Fruit fly (Drosophila melanogaster) whole organism, adult: ENCODE measurements around the gene CG12362.

ENCODE experiments used
- CG14711 ChIP-seq: fragments of 200-800 bp; sonication (Bioruptor generic); optimal IDR thresholded peaks from 2 replicates; lab custom pipeline; 2018; ENCODE audit warnings: missing biosample characterization, mild to moderate bottlenecking, missing genetic modification characterization, moderate library complexity
- CG1620 ChIP-seq: fragments of 200-800 bp; sonication (Bioruptor generic); optimal IDR thresholded peaks from 2 replicates; lab custom pipeline; 2016; ENCODE audit warnings: missing biosample characterization, missing genetic modification characterization
- CG5204 ChIP-seq: fragments of 200-800 bp; sonication (Bioruptor generic); optimal IDR thresholded peaks from 2 replicates; lab custom pipeline; 2016; ENCODE audit warnings: missing biosample characterization, missing genetic modification characterization
- CG7045 ChIP-seq: fragments of 200-800 bp; sonication (Bioruptor generic); optimal IDR thresholded peaks from 2 replicates; lab custom pipeline; 2017; ENCODE audit warnings: missing biosample characterization, mild to moderate bottlenecking, missing genetic modification characterization
- Clk ChIP-seq: fragments of 200-800 bp; sonication (Bioruptor generic); optimal IDR thresholded peaks from 2 replicates; lab custom pipeline; 2017; ENCODE audit warnings: missing biosample characterization, missing genetic modification characterization
- Crg-1 ChIP-seq: fragments of 200-800 bp; sonication (Bioruptor generic); optimal IDR thresholded peaks from 2 replicates; lab custom pipeline; 2016; ENCODE audit warnings: missing biosample characterization, missing genetic modification characterization
- Mnt ChIP-seq: fragments of 200-800 bp; sonication (Bioruptor generic); optimal IDR thresholded peaks from 2 replicates; lab custom pipeline; 2016; ENCODE audit warnings: missing biosample characterization, mild to moderate bottlenecking, missing genetic modification characterization
- cic ChIP-seq: fragments of 200-800 bp; sonication (Bioruptor generic); optimal IDR thresholded peaks from 2 replicates; lab custom pipeline; 2017; ENCODE audit warnings: missing biosample characterization, mild to moderate bottlenecking, missing genetic modification characterization, moderate library complexity
- cnc ChIP-seq, 2 experiments: fragments of >200 bp; optimal IDR thresholded peaks; 2 replicates each; lab custom pipeline; 2017
- kay ChIP-seq: fragments of 200-800 bp; sonication (Bioruptor generic); peaks from one replicate; lab custom pipeline; 2016; ENCODE audit warnings: missing biosample characterization, missing genetic modification characterization, borderline replicate concordance
- pad ChIP-seq: fragments of 200-800 bp; sonication (Bioruptor generic); optimal IDR thresholded peaks from 3 replicates; lab custom pipeline; 2017; ENCODE audit warnings: missing biosample characterization, missing genetic modification characterization, mild to moderate bottlenecking, moderate library complexity, missing genetic modification reagents
- tj ChIP-seq: fragments of 200-800 bp; sonication (Bioruptor generic); optimal IDR thresholded peaks from 3 replicates; lab custom pipeline; 2017; ENCODE audit warnings: missing biosample characterization, mild to moderate bottlenecking, missing genetic modification characterization, moderate library complexity
- toe ChIP-seq: fragments of 200-800 bp; sonication (Bioruptor generic); optimal IDR thresholded peaks from 2 replicates; lab custom pipeline; 2016; ENCODE audit warnings: missing biosample characterization, missing genetic modification characterization

dm6 chr3L:10375619-10376018 lies 37.0 kb upstream of the CG12362 start:
- TF ChIP-seq pad (no peak), cic (no peak), toe (GFP tag; lab: Kevin White, UChicago) (no peak), CG5204 (GFP tag; lab: Kevin White, UChicago) (no peak), Crg-1 (GFP tag; lab: Kevin White, UChicago) (no peak), CG7045 (no peak), Clk (GFP tag; lab: Kevin White, UChicago) (no peak), kay (GFP tag; lab: Kevin White, UChicago) (no peak), CG1620 (no peak), cnc (optimal IDR thresholded peaks at IDR 0.05; lab: Kevin White, UChicago) (no peak), CG14711 (no peak), Mnt (no peak), tj (GFP tag; lab: Kevin White, UChicago) (no peak)
